Fruit fly (Drosophila melanogaster): ENCODE measurements around the gene Gr93d.

dm6 chr3R:21823699-21824406 is 22.6 kb downstream of the Gr93d start:
- TF ChIP-seq CG8478 (optimal IDR thresholded peaks at IDR 0.05): no peak
- no peak for TF ChIP-seq CTCF (optimal IDR thresholded peaks at IDR 0.05)
